Worm (Caenorhabditis elegans) whole organism, L4/young adult: Measurements from ENCODE around the gene taap-1.

Experiments used
- W03F9.2 ChIP-seq: fragments of 150-350 bp; optimal IDR thresholded peaks from 2 replicates; lab custom pipeline; 2014; ENCODE audit warnings: missing biosample characterization, missing genetic modification characterization
- dao-5 ChIP-seq: sonication (generic microtip); optimal IDR thresholded peaks from 2 replicates; lab custom pipeline; 2016; ENCODE audit warnings: missing genotype, missing genetic modification characterization, moderate library complexity, missing compliant biosample characterization
- him-1 ChIP-seq: sonication (generic microtip); optimal IDR thresholded peaks from 2 replicates; lab custom pipeline; 2016; ENCODE audit warnings: missing genotype, missing genetic modification reagents, missing genetic modification characterization, missing compliant biosample characterization

The taap-1 gene

ce11 chrII:8442717-8443223 is 40.9 kb downstream of the taap-1 start, which contains the start of gene eif-3.G:
Gene eif-3.G, plus strand, starts transcription at chrII:8442767.
- TF ChIP-seq him-1 (tag; lab: Kevin White, UChicago) (no peak), dao-5 (tag; lab: Kevin White, UChicago) (no peak)

ce11 chrII:8442176-8442575 is 41.5 kb downstream of the taap-1 start:
- TF ChIP-seq W03F9.2 (tag; lab: Kevin White, UChicago), result peak; percentile 63
- no peak for TF ChIP-seq him-1 (tag; lab: Kevin White, UChicago)
- no peak for TF ChIP-seq dao-5 (tag; lab: Kevin White, UChicago)

ce11 chrII:8441519-8441918 is 42.2 kb downstream of the taap-1 start:
- no peak for TF ChIP-seq him-1 (tag; lab: Kevin White, UChicago)
- peak; percentile 86 for TF ChIP-seq dao-5 (tag; lab: Kevin White, UChicago)
- no peak for TF ChIP-seq W03F9.2 (tag; lab: Kevin White, UChicago)

ce11 chrII:8440792-8441191 is 42.9 kb downstream of the taap-1 start:
- TF ChIP-seq W03F9.2 (tag; lab: Kevin White, UChicago), result no peak
- no peak for TF ChIP-seq dao-5 (tag; lab: Kevin White, UChicago)

ce11 chrII:8440097-8440496 is 43.6 kb downstream of the taap-1 start:
- TF ChIP-seq W03F9.2 (tag; lab: Kevin White, UChicago) (no peak), him-1 (tag; lab: Kevin White, UChicago) (no peak), dao-5 (tag; lab: Kevin White, UChicago) (no peak)

- TF ChIP-seq dao-5 (tag; lab: Kevin White, UChicago), result no peak
- TF ChIP-seq him-1 (tag; lab: Kevin White, UChicago), result no peak
- no peak for TF ChIP-seq W03F9.2 (tag; lab: Kevin White, UChicago)
Observed at ce11 chrII:8438791-8439287, 44.8 kb downstream of the taap-1 start, which contains the start of gene lips-10. Gene lips-10, plus strand, starts transcription at chrII:8439168.

- no peak for TF ChIP-seq him-1 (tag; lab: Kevin White, UChicago)
- TF ChIP-seq W03F9.2 (tag; lab: Kevin White, UChicago), result no peak
- TF ChIP-seq dao-5 (tag; lab: Kevin White, UChicago), result no peak
Observed at ce11 chrII:8437035-8437434, 46.6 kb downstream of the taap-1 start, which contains the start of gene acp-3. Gene acp-3, minus strand, starts transcription at chrII:8437135.

ce11 chrII:8435005-8435404 is 48.7 kb downstream of the taap-1 start, which contains the start of gene acp-4:
Gene acp-4, minus strand, starts transcription at chrII:8435105.
- TF ChIP-seq him-1 (tag; lab: Kevin White, UChicago) (no peak), dao-5 (tag; lab: Kevin White, UChicago) (no peak), W03F9.2 (tag; lab: Kevin White, UChicago) (no peak)
